Fruit fly (Drosophila melanogaster) whole organism: Measurements from ENCODE around the gene CG4362.

ENCODE experiments used
- CG8478 ChIP-seq: fragments of >200 bp; optimal IDR thresholded peaks from 2 replicates; lab custom pipeline; 2018; ENCODE audit warnings: inconsistent platforms
- Dll ChIP-seq: fragments of >200 bp; optimal IDR thresholded peaks from 2 replicates; lab custom pipeline; 2017
- EcR ChIP-seq, 2 experiments: fragments of >200 bp; optimal IDR thresholded peaks; 2 replicates each; lab custom pipeline; 2017; ENCODE audit warnings: missing biosample characterization in 2 of 2, missing genetic modification characterization in 2 of 2, missing genetic modification reagents in 2 of 2
- pan ChIP-seq: fragments of >200 bp; optimal IDR thresholded peaks from 2 replicates; lab custom pipeline; 2017
- psq ChIP-seq: fragments of >200 bp; optimal IDR thresholded peaks from 2 replicates; lab custom pipeline; 2017
- usp ChIP-seq: fragments of >200 bp; optimal IDR thresholded peaks from 2 replicates; lab custom pipeline; 2017; ENCODE audit warnings: missing biosample characterization, missing genetic modification characterization, mixed read lengths

CG4362 gene

dm6 chr3R:20307487-20307971 lies at the start of gene CG4362:
CG4362 (minus strand) TSS chr3R:20307537.
- TF ChIP-seq psq (lab: Kevin White, UChicago) (no peak), CG8478 (lab: Kevin White, UChicago) (no peak), EcR (GFP tag; optimal IDR thresholded peaks at IDR 0.05; lab: Kevin White, UChicago) (no peak), pan (lab: Kevin White, UChicago) (no peak), Dll (lab: Kevin White, UChicago) (no peak), usp (no peak)

- no peak for TF ChIP-seq pan (lab: Kevin White, UChicago)
- TF ChIP-seq psq (lab: Kevin White, UChicago): no peak
- TF ChIP-seq usp: no peak
- TF ChIP-seq EcR (GFP tag; optimal IDR thresholded peaks at IDR 0.05; lab: Kevin White, UChicago): no peak
- TF ChIP-seq Dll (lab: Kevin White, UChicago): no peak
- no peak for TF ChIP-seq CG8478 (lab: Kevin White, UChicago)
Measured at dm6 chr3R:20350278-20350677, 42.9 kb upstream of the CG4362 start.

- no peak for TF ChIP-seq EcR (GFP tag; optimal IDR thresholded peaks at IDR 0.05; lab: Kevin White, UChicago)
- TF ChIP-seq Dll (lab: Kevin White, UChicago): no peak
- no peak for TF ChIP-seq CG8478 (lab: Kevin White, UChicago)
- TF ChIP-seq usp: no peak
- no peak for TF ChIP-seq psq (lab: Kevin White, UChicago)
- no peak for TF ChIP-seq pan (lab: Kevin White, UChicago)
Measured at dm6 chr3R:20346903-20347302, 39.6 kb upstream of the CG4362 start.

- no peak for TF ChIP-seq Dll (lab: Kevin White, UChicago)
- TF ChIP-seq pan (lab: Kevin White, UChicago): no peak
- no peak for TF ChIP-seq usp
Measured at dm6 chr3R:20338673-20339072, 31.3 kb upstream of the CG4362 start, which contains the start of gene Ir92a. Ir92a (plus strand) TSS chr3R:20338973.

- no peak for TF ChIP-seq Dll (lab: Kevin White, UChicago)
- no peak for TF ChIP-seq usp
- TF ChIP-seq EcR (GFP tag; optimal IDR thresholded peaks at IDR 0.05; lab: Kevin White, UChicago): no peak
- no peak for TF ChIP-seq psq (lab: Kevin White, UChicago)
- no peak for TF ChIP-seq pan (lab: Kevin White, UChicago)
- TF ChIP-seq CG8478 (lab: Kevin White, UChicago): no peak
Measured at dm6 chr3R:20332688-20333087, 25.4 kb upstream of the CG4362 start.

DNA sequence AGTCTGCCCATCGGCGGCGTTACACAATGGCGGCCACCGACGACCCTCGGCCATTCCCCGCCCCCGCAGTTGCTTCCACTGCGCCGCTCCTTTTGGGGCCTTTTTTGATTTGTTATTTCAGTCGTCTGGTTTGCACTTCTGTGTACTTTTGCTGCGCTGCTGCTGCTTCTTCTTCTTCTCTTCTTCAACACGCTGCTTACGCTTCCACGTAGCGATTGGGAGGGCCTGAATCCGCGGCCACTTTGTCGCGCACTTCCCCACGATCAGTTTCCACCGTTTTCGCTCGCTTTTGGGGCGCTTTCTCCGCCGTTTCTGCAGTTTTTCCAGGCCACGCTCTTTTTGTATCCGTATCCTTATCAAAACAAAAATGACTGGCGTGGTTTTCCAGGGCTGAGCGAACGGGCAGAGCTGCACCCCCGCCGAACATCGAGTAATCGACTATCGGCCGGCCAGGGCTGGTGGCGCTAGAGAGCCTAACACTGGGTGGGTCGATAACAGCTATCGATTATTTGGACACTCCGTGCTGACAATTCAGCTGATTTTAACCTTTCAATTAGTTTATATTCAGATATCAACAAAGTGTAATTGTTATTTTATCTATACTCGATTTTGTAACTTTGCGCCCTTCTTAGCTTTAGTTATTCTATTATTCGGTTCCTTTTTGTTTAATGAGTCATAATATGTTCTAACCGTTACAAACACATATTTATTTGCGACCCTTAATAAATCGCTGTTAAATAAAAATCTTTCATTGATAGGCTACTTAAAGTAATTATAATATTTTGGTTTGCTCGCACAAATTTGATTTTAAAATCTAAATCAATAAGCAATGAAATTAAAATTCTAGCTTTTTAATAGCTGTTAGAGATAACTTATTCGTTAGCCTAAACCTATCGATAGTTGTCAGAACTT lies 20.5 kb upstream of the CG4362 start, which contains the start of the genes CG4360 and Sirt2:
Gene CG4360 (minus strand): TSS at position 432 of the 912 bp plus-strand sequence.
Gene Sirt2 (plus strand): TSS at position 894 of the 912 bp plus-strand sequence.
- TF ChIP-seq CG8478 (lab: Kevin White, UChicago) (no peak), Dll (lab: Kevin White, UChicago) (no peak), EcR (GFP tag; optimal IDR thresholded peaks at IDR 0.05; lab: Kevin White, UChicago) (no peak), usp (no peak), pan (lab: Kevin White, UChicago) (no peak), psq (lab: Kevin White, UChicago) (no peak)

dm6 chr3R:20318166-20318690 lies 10.9 kb upstream of the CG4362 start:
- TF ChIP-seq psq (lab: Kevin White, UChicago): no peak
- no peak for TF ChIP-seq Dll (lab: Kevin White, UChicago)
- no peak for TF ChIP-seq CG8478 (lab: Kevin White, UChicago)
- TF ChIP-seq EcR (GFP tag; optimal IDR thresholded peaks at IDR 0.05; lab: Kevin White, UChicago): no peak
- no peak for TF ChIP-seq pan (lab: Kevin White, UChicago)
- TF ChIP-seq usp: no peak

DNA sequence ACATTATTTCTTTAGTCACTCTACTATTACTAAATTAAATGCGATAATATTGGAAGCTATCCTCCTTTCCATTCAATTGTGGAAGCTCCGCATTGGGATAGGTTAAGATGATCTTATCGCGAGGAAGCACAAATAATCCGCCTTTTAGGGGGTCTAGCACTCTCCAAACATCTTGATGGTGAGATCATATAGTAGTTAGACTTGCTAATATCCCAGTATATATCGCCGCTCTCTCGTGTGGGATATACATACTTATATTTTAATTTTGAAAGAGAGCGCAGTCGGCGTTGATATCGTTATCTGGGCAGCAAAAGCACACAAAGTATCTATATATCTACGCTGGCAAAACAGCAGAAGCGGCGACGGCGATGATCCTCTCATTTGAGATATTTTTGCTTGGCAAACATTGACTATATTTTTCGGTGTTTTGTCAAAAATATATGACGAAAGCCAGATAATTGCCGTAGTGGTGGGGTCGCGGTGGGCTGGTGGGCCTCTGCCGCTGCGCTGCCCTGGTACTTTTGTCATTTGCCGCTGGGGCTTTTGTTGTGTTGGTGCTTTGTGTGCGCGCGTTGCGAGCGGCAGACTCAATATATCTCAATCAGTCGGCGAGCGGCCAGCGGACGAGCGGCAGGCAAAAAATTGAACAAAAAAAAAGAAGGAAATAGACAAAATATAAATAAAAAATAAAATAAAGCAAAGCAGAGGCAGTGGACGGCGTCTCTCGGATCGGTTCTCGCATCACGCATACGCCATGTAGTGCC lies 10.2 kb upstream of the CG4362 start:
- TF ChIP-seq EcR (GFP tag; optimal IDR thresholded peaks at IDR 0.05; lab: Kevin White, UChicago) (no peak), usp (no peak), CG8478 (lab: Kevin White, UChicago) (no peak)

- TF ChIP-seq EcR (GFP tag; optimal IDR thresholded peaks at IDR 0.05; lab: Kevin White, UChicago): no peak
- no peak for TF ChIP-seq Dll (lab: Kevin White, UChicago)
- no peak for TF ChIP-seq CG8478 (lab: Kevin White, UChicago)
- TF ChIP-seq usp: no peak
- no peak for TF ChIP-seq psq (lab: Kevin White, UChicago)
- TF ChIP-seq pan (lab: Kevin White, UChicago): no peak
Measured at dm6 chr3R:20316599-20316998, 9.3 kb upstream of the CG4362 start.

dm6 chr3R:20312838-20313237 lies 5.5 kb upstream of the CG4362 start:
- TF ChIP-seq psq (lab: Kevin White, UChicago) (no peak), usp (no peak), Dll (lab: Kevin White, UChicago) (no peak), EcR (GFP tag; optimal IDR thresholded peaks at IDR 0.05; lab: Kevin White, UChicago) (no peak), CG8478 (lab: Kevin White, UChicago) (no peak), pan (lab: Kevin White, UChicago) (no peak)

DNA sequence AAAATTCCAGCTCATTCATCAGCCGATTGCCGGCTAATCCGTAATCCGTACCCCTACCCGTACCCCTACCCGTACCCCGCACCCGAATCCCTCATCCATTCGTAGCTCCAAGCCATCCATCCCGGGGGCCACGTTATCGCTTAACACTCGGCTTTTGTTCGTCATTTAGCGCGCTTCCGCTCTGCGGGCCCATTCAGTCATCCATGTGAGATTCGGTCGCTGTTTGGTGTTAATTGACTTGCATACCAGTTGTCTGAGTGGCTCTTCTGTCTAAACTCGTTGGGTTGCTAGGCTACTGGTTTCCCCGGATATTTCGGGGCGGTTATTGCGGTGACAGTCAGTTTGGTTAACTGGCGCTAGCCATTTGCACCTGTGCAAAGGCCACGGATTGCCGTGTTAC lies 4.1 kb upstream of the CG4362 start:
- no peak for TF ChIP-seq pan (lab: Kevin White, UChicago)
- no peak for TF ChIP-seq Dll (lab: Kevin White, UChicago)
- no peak for TF ChIP-seq usp
- TF ChIP-seq EcR (GFP tag; optimal IDR thresholded peaks at IDR 0.05; lab: Kevin White, UChicago): no peak
- TF ChIP-seq CG8478 (lab: Kevin White, UChicago): no peak
- no peak for TF ChIP-seq psq (lab: Kevin White, UChicago)
